Worm (Caenorhabditis elegans) whole organism, L4 larva: ENCODE results near the gene asns-1.

Experiments
- D1046.2 ChIP-seq: fragments of 200-800 bp; sonication (Bioruptor generic); IDR thresholded peaks from 2 replicates; pipeline ENCODE4 v1.3.6; 2022; ENCODE audit warnings: missing genetic modification characterization, missing compliant biosample characterization
- F44E2.7 ChIP-seq: fragments of 200-800 bp; sonication (Bioruptor generic); IDR thresholded peaks from 2 replicates; pipeline ENCODE4 v2.1.2; 2022; ENCODE audit warnings: missing genetic modification characterization, missing compliant biosample characterization
- T26A8.4 ChIP-seq: fragments of 200-800 bp; sonication (Bioruptor generic); IDR thresholded peaks from 2 replicates; pipeline ENCODE4 v1.3.6; 2022; ENCODE audit warnings: missing genetic modification characterization, missing compliant biosample characterization
- Y105C5A.15 ChIP-seq: fragments of 200-800 bp; sonication (Bioruptor generic); IDR thresholded peaks from 2 replicates; pipeline ENCODE4 v1.3.6; 2022; ENCODE audit warnings: missing genetic modification characterization, missing compliant biosample characterization
- Y48G9A.11 ChIP-seq: fragments of 200-800 bp; sonication (Bioruptor generic); IDR thresholded peaks from 2 replicates; pipeline ENCODE4 v1.3.6; 2022; ENCODE audit warnings: missing genetic modification reagents, missing genetic modification characterization, missing compliant biosample characterization
- ZK546.5 ChIP-seq, 2 experiments: sonication (generic microtip); optimal IDR thresholded peaks; 2 replicates each; lab custom pipeline; 2017; ENCODE audit warnings: missing biosample characterization in 2 of 2, missing genetic modification characterization in 2 of 2
- arid-1 ChIP-seq: fragments of 200-800 bp; sonication (Bioruptor generic); conservative IDR thresholded peaks from 2 replicates; pipeline ENCODE4 v1.3.6; 2022; ENCODE audit warnings: missing genetic modification reagents, missing genetic modification characterization, missing compliant biosample characterization
- ceh-32 ChIP-seq: sonication (generic microtip); optimal IDR thresholded peaks from 2 replicates; lab custom pipeline; 2016; ENCODE audit warnings: mild to moderate bottlenecking, missing genetic modification characterization, missing compliant biosample characterization; ENCODE audit not compliant: poor library complexity
- ceh-82 ChIP-seq: sonication (generic microtip); optimal IDR thresholded peaks from 2 replicates; lab custom pipeline; 2017; ENCODE audit warnings: missing biosample characterization, missing genetic modification characterization
- cey-2 ChIP-seq: sonication (generic microtip); optimal IDR thresholded peaks from 3 replicates; lab custom pipeline; 2017; ENCODE audit warnings: missing genetic modification characterization, mild to moderate bottlenecking, missing compliant biosample characterization, antibody characterized with exemption, borderline replicate concordance; ENCODE audit not compliant: insufficient read depth
- daf-16 ChIP-seq, 3 experiments: sonication (generic microtip); optimal IDR thresholded peaks; 2 replicates each; lab custom pipeline; 2016 to 2017; ENCODE audit warnings: missing genetic modification characterization in 3 of 3, missing genetic modification reagents in 3 of 3, mild to moderate bottlenecking in 2 of 3, missing compliant biosample characterization in 2 of 3, missing biosample characterization in 1 of 3, moderate library complexity in 1 of 3
- dmd-6 ChIP-seq: fragments of 200-800 bp; sonication (Bioruptor generic); IDR thresholded peaks from 2 replicates; pipeline ENCODE4 v1.3.6; 2022; ENCODE audit warnings: missing genetic modification reagents, missing genetic modification characterization, missing compliant biosample characterization
- dmd-8 ChIP-seq: fragments of 200-800 bp; sonication (Bioruptor generic); IDR thresholded peaks from 2 replicates; pipeline ENCODE4 v1.3.6; 2022; ENCODE audit warnings: missing genetic modification characterization, missing compliant biosample characterization
- hif-1 ChIP-seq, 2 experiments: sonication (generic microtip); optimal IDR thresholded peaks; 2 replicates each; lab custom pipeline; 2016 to 2017; ENCODE audit warnings: missing compliant biosample characterization in 2 of 2, missing genetic modification characterization in 2 of 2, missing genetic modification reagents in 2 of 2, missing genotype in 2 of 2, mild to moderate bottlenecking in 1 of 2
- hlh-30 ChIP-seq: sonication (generic microtip); optimal IDR thresholded peaks from 2 replicates; lab custom pipeline; 2017; ENCODE audit warnings: antibody characterized with exemption, mild to moderate bottlenecking, missing genetic modification characterization, missing compliant biosample characterization; ENCODE audit not compliant: insufficient read depth
- jun-1 ChIP-seq: fragments of 150-350 bp; optimal IDR thresholded peaks from 2 replicates; lab custom pipeline; 2014; ENCODE audit warnings: missing biosample characterization, missing genetic modification reagents, missing genetic modification characterization
- lin-13 ChIP-seq: fragments of 150-350 bp; optimal IDR thresholded peaks from 2 replicates; lab custom pipeline; 2014; ENCODE audit warnings: missing biosample characterization, missing genetic modification reagents, missing genetic modification characterization
- lin-15B ChIP-seq: fragments of 150-350 bp; sonication (generic microtip); optimal IDR thresholded peaks from 3 replicates; lab custom pipeline; 2014; ENCODE audit warnings: missing biosample characterization, missing genetic modification characterization
- mdt-29 ChIP-seq: fragments of 200-800 bp; sonication (Bioruptor generic); IDR thresholded peaks from 2 replicates; pipeline ENCODE4 v1.3.6; 2022; ENCODE audit warnings: missing genetic modification reagents, missing genetic modification characterization, missing compliant biosample characterization
- mes-2 ChIP-seq: sonication (generic microtip); optimal IDR thresholded peaks from 2 replicates; lab custom pipeline; 2016; ENCODE audit warnings: missing genotype, mild to moderate bottlenecking, missing genetic modification characterization, missing compliant biosample characterization; ENCODE audit not compliant: poor library complexity, severe bottlenecking
- mxl-2 ChIP-seq: fragments of 200-800 bp; sonication (Bioruptor generic); conservative IDR thresholded peaks from 2 replicates; pipeline ENCODE4 v1.3.6; 2022; ENCODE audit warnings: missing genetic modification reagents, missing genetic modification characterization, missing compliant biosample characterization
- nhr-10 ChIP-seq: fragments of 150-350 bp; optimal IDR thresholded peaks from 2 replicates; lab custom pipeline; 2014; ENCODE audit warnings: missing biosample characterization, missing genetic modification characterization
- nhr-102 ChIP-seq: sonication (generic microtip); optimal IDR thresholded peaks from 2 replicates; lab custom pipeline; 2016; ENCODE audit warnings: mild to moderate bottlenecking, missing genetic modification characterization, moderate library complexity, missing compliant biosample characterization
- nhr-28 ChIP-seq: fragments of 150-350 bp; optimal IDR thresholded peaks from 2 replicates; lab custom pipeline; 2014; ENCODE audit warnings: missing biosample characterization, missing genetic modification characterization
- nhr-6 ChIP-seq: fragments of 150-350 bp; optimal IDR thresholded peaks from 2 replicates; lab custom pipeline; 2014; ENCODE audit warnings: missing biosample characterization, missing genetic modification characterization
- nhr-77 ChIP-seq: fragments of 150-350 bp; optimal IDR thresholded peaks from 2 replicates; lab custom pipeline; 2014; ENCODE audit warnings: missing biosample characterization, missing genetic modification characterization
- pha-4 ChIP-seq, 2 experiments: fragments of 150-350 bp in 1 of 2; fragments of 200-800 bp in 1 of 2; sonication (Bioruptor generic) in 1 of 2; IDR thresholded peaks in 1 of 2; optimal IDR thresholded peaks in 1 of 2; 2 replicates each; pipeline versions ENCODE4 v1.3.6 to Lab custom; 2014 to 2022; ENCODE audit warnings: missing genetic modification characterization in 2 of 2, missing genetic modification reagents in 2 of 2, missing biosample characterization in 1 of 2, missing compliant biosample characterization in 1 of 2
- rbr-2 ChIP-seq: sonication (generic microtip); optimal IDR thresholded peaks from 2 replicates; lab custom pipeline; 2016; ENCODE audit warnings: missing genotype, missing genetic modification characterization, missing compliant biosample characterization
- set-16 ChIP-seq: fragments of 200-800 bp; sonication (Bioruptor generic); IDR thresholded peaks from 2 replicates; pipeline ENCODE4 v1.3.6; 2022; ENCODE audit warnings: missing genetic modification reagents, missing genetic modification characterization, missing compliant biosample characterization
- spr-3 ChIP-seq: fragments of 200-800 bp; sonication (Bioruptor generic); optimal IDR thresholded peaks from 2 replicates; lab custom pipeline; 2018; ENCODE audit warnings: mild to moderate bottlenecking, missing genetic modification characterization, missing compliant biosample characterization
- unc-62 ChIP-seq, 3 experiments: fragments of 150-350 bp in 1 of 3; sonication (generic microtip); optimal IDR thresholded peaks in 2 of 3; peaks in 1 of 3; 1 replicate in 1 of 3; 2 replicates in 2 of 3; lab custom pipeline; 2014 to 2017; ENCODE audit warnings: missing biosample characterization in 3 of 3, missing genetic modification characterization in 3 of 3, missing genetic modification reagents in 3 of 3, missing genotype in 1 of 3
- zag-1 ChIP-seq: fragments of 150-350 bp; optimal IDR thresholded peaks from 2 replicates; lab custom pipeline; 2014; ENCODE audit warnings: missing biosample characterization, missing genetic modification characterization
- zfp-2 ChIP-seq: sonication (generic microtip); optimal IDR thresholded peaks from 2 replicates; lab custom pipeline; 2016; ENCODE audit warnings: mild to moderate bottlenecking, missing genetic modification characterization, missing compliant biosample characterization
- ztf-11 ChIP-seq: fragments of 150-350 bp; optimal IDR thresholded peaks from 2 replicates; lab custom pipeline; 2014; ENCODE audit warnings: missing biosample characterization, missing genetic modification characterization

The asns-1 gene

ce11 chrV:8536213-8536612 lies 9.8 kb upstream of the asns-1 start, which contains the start of gene his-39:
Gene his-39 (plus strand): TSS chrV:8536513.
- TF ChIP-seq cey-2 (tag; lab: Kevin White, UChicago): no peak
- no peak for TF ChIP-seq ztf-11
- no peak for TF ChIP-seq dmd-8 (GFP tag; lab: Robert Waterston, UW)
- TF ChIP-seq spr-3 (GFP tag; lab: Kevin White, UChicago): no peak
- no peak for TF ChIP-seq mdt-29 (GFP tag; lab: Robert Waterston, UW)
- no peak for TF ChIP-seq D1046.2 (GFP tag; lab: Robert Waterston, UW)
- no peak for TF ChIP-seq daf-16 (GFP tag; optimal IDR thresholded peaks at IDR 0.05; lab: Kevin White, UChicago)
- no peak for TF ChIP-seq daf-16 (tag; optimal IDR thresholded peaks at IDR 0.05; lab: Kevin White, UChicago)
- TF ChIP-seq T26A8.4 (GFP tag; lab: Robert Waterston, UW): no peak
- TF ChIP-seq zfp-2 (tag; lab: Kevin White, UChicago): no peak
- no peak for TF ChIP-seq mxl-2
- TF ChIP-seq rbr-2 (tag; lab: Kevin White, UChicago): no peak
- TF ChIP-seq zag-1 (tag; lab: Kevin White, UChicago): no peak
- TF ChIP-seq Y105C5A.15 (GFP tag; lab: Robert Waterston, UW): no peak
- TF ChIP-seq nhr-102 (tag; lab: Kevin White, UChicago): no peak

ce11 chrV:8537031-8537430 lies 8.9 kb upstream of the asns-1 start, which contains the start of gene otpl-4:
Gene otpl-4 (plus strand): TSS chrV:8537331.
- TF ChIP-seq ZK546.5 (tag; optimal IDR thresholded peaks at IDR 0.05; lab: Kevin White, UChicago) (no peak), cey-2 (tag; lab: Kevin White, UChicago) (no peak), ceh-82 (tag; lab: Kevin White, UChicago) (no peak), hif-1 (tag; optimal IDR thresholded peaks at IDR 0.05; lab: Kevin White, UChicago) (no peak), set-16 (GFP tag; lab: Robert Waterston, UW) (no peak), jun-1 (no peak), lin-13 (GFP tag; lab: Kevin White, UChicago) (no peak), nhr-10 (no peak), lin-15B (no peak), mes-2 (tag; lab: Kevin White, UChicago) (no peak), hlh-30 (no peak), nhr-6 (tag; lab: Kevin White, UChicago) (no peak), ceh-32 (no peak), Y48G9A.11 (GFP tag; lab: Robert Waterston, UW) (no peak), nhr-28 (tag; lab: Kevin White, UChicago) (no peak), nhr-77 (tag; lab: Kevin White, UChicago) (no peak), unc-62 (GFP tag; optimal IDR thresholded peaks at IDR 0.05 in 1 of 2; lab: Kevin White, UChicago) (no peak), unc-62 (tag; optimal IDR thresholded peaks at IDR 0.05; lab: Kevin White, UChicago) (no peak), pha-4 (GFP tag; IDR thresholded peaks at IDR 0.05; lab: Robert Waterston, UW) (no peak), pha-4 (tag; optimal IDR thresholded peaks at IDR 0.05; lab: Kevin White, UChicago) (no peak), arid-1 (no peak), daf-16 (GFP tag; optimal IDR thresholded peaks at IDR 0.05; lab: Kevin White, UChicago) (no peak), daf-16 (tag; optimal IDR thresholded peaks at IDR 0.05; lab: Kevin White, UChicago) (no peak)
- TF ChIP-seq, all 104 proteins: peak for 0

- TF ChIP-seq mxl-2 (no peak), dmd-6 (GFP tag; lab: Robert Waterston, UW) (0 out of 2 replicates have a peak, but pooled peaks have one; percentile 13), F44E2.7 (GFP tag; lab: Robert Waterston, UW) (no peak)
- TF ChIP-seq, all 104 proteins: peak for 1
Observed at ce11 chrV:8548989-8549388, 3.0 kb downstream of the asns-1 start, which contains the start of gene stdh-4. Gene stdh-4 (plus strand): TSS chrV:8549289.
